Fruit fly (Drosophila melanogaster): ENCODE data around the gene VhaAC39-2.

The VhaAC39-2 gene

dm6 chr3R:23203934-23204333 lies 44.8 kb upstream of the VhaAC39-2 start, which contains the start of gene fzo:
TSS of gene fzo (minus strand) at chr3R:23204034.
- TF ChIP-seq dati (GFP tag; IDR thresholded peaks at IDR 0.05) (no peak), jing (GFP tag; optimal IDR thresholded peaks at IDR 0.05) (no peak), cwo (GFP tag; optimal IDR thresholded peaks at IDR 0.05) (no peak), CG6813 (GFP tag; optimal IDR thresholded peaks at IDR 0.05) (no peak)

- TF ChIP-seq CG3407 (GFP tag; optimal IDR thresholded peaks at IDR 0.05) (no peak), mld (GFP tag; IDR thresholded peaks at IDR 0.05; ENCODE audit: partially characterized antibody) (0 out of 3 replicates have a peak, but pooled peaks have one; percentile 44), CG18476 (GFP tag; optimal IDR thresholded peaks at IDR 0.05) (no peak), lbe (GFP tag; optimal IDR thresholded peaks at IDR 0.05) (peak; percentile 7), HLH54F (GFP tag; optimal IDR thresholded peaks at IDR 0.05) (no peak), HLH3B (GFP tag; IDR thresholded peaks at IDR 0.05) (peak; percentile 30; the same call in 1 of the 2 replicates), Bdp1 (GFP tag; optimal IDR thresholded peaks at IDR 0.05) (no peak), Taf1 (GFP tag; IDR thresholded peaks at IDR 0.05) (no peak), CG4424 (GFP tag; optimal IDR thresholded peaks at IDR 0.05) (no peak), tio (GFP tag; optimal IDR thresholded peaks at IDR 0.05) (no peak), kni (GFP tag; optimal IDR thresholded peaks at IDR 0.05) (peak; percentile 71), CG2202 (tag; optimal IDR thresholded peaks at IDR 0.05) (no peak), Sox100B (GFP tag; optimal IDR thresholded peaks at IDR 0.05) (no peak), Hr78 (GFP tag; optimal IDR thresholded peaks at IDR 0.05) (no peak), cas (GFP tag; IDR thresholded peaks at IDR 0.05) (no peak), CG30020 (tag; optimal IDR thresholded peaks at IDR 0.05) (no peak), croc (GFP tag; conservative IDR thresholded peaks at IDR 0.05) (no peak), CG15601 (tag; optimal IDR thresholded peaks at IDR 0.05) (no peak), Jarid2 (GFP tag; optimal IDR thresholded peaks at IDR 0.05) (peak; percentile 35), Nf-YB (GFP tag; optimal IDR thresholded peaks at IDR 0.05) (peak; percentile 96), grau (tag; optimal IDR thresholded peaks at IDR 0.05) (no peak), Fer3 (tag; optimal IDR thresholded peaks at IDR 0.05) (no peak), Lim3 (GFP tag; IDR thresholded peaks at IDR 0.05) (no peak), CG4360 (GFP tag; IDR thresholded peaks at IDR 0.05) (0 out of 2 replicates have a peak, but pooled peaks have one; percentile 41), CG6765 (GFP tag; optimal IDR thresholded peaks at IDR 0.05) (no peak), Max (GFP tag; optimal IDR thresholded peaks at IDR 0.05) (no peak), odd (GFP tag; optimal IDR thresholded peaks at IDR 0.05) (peak; percentile 6), ewg (GFP tag; optimal IDR thresholded peaks at IDR 0.05) (peak; percentile 94), Deaf1 (tag; optimal IDR thresholded peaks at IDR 0.05) (no peak), CG17328 (GFP tag; IDR thresholded peaks at IDR 0.05) (peak; percentile 57; the same call in 1 of the 2 replicates), Hand (GFP tag; optimal IDR thresholded peaks at IDR 0.05) (no peak), BtbVII (GFP tag; optimal IDR thresholded peaks at IDR 0.05) (no peak), CG12104 (GFP tag; optimal IDR thresholded peaks at IDR 0.05) (no peak), bsh (GFP tag; optimal IDR thresholded peaks at IDR 0.05) (peak in 1 of 2 experiments; percentile 7), CG6272 (GFP tag; IDR thresholded peaks at IDR 0.05) (no peak), Camta (GFP tag; optimal IDR thresholded peaks at IDR 0.05) (no peak), abd-A (tag; optimal IDR thresholded peaks at IDR 0.05) (no peak), org-1 (GFP tag; optimal IDR thresholded peaks at IDR 0.05) (no peak), CG15696 (tag; optimal IDR thresholded peaks at IDR 0.05) (no peak), vvl (GFP tag; IDR thresholded peaks at IDR 0.05) (peak; percentile 76; the same call in 1 of the 2 replicates), CG3163 (GFP tag; optimal IDR thresholded peaks at IDR 0.05) (no peak), Elba2 (GFP tag; optimal IDR thresholded peaks at IDR 0.05) (no peak), CG9797 (GFP tag; optimal IDR thresholded peaks at IDR 0.05) (no peak), Dad (GFP tag; optimal IDR thresholded peaks at IDR 0.05) (no peak)
Observed at dm6 chr3R:23201122-23201521, 42.0 kb upstream of the VhaAC39-2 start.

Data from whole organism, embryonic.